Worm (Caenorhabditis elegans) whole organism, L1 larva: Measurements from ENCODE around the gene srsx-33.
"Not testable (repeated sequence)": the region's sequence is repeated elsewhere in the genome, so short reads cannot be mapped to it uniquely, and the experiment has no call there.

Source experiments
- F16B12.6 ChIP-seq: fragments of 150-350 bp; optimal IDR thresholded peaks from 2 replicates; lab custom pipeline; 2014; ENCODE audit warnings: missing biosample characterization, missing genetic modification characterization
- aly-2 ChIP-seq: fragments of 150-350 bp; optimal IDR thresholded peaks from 2 replicates; lab custom pipeline; 2014; ENCODE audit warnings: missing biosample characterization, missing genetic modification characterization
- blmp-1 ChIP-seq: fragments of 150-350 bp; optimal IDR thresholded peaks from 2 replicates; lab custom pipeline; 2014; ENCODE audit warnings: missing biosample characterization, missing genetic modification characterization
- ceh-8 ChIP-seq: fragments of 200-800 bp; sonication (Bioruptor generic); optimal IDR thresholded peaks from 2 replicates; lab custom pipeline; 2018; ENCODE audit warnings: mild to moderate bottlenecking, missing genetic modification characterization, moderate library complexity, missing compliant biosample characterization
- ceh-82 ChIP-seq, 3 experiments: fragments of 150-350 bp in 1 of 3; sonication (generic microtip) in 2 of 3; optimal IDR thresholded peaks; 2 replicates each; lab custom pipeline; 2014 to 2017; ENCODE audit warnings: missing biosample characterization in 3 of 3, missing genetic modification characterization in 3 of 3
- ceh-90 ChIP-seq: sonication (generic microtip); optimal IDR thresholded peaks from 2 replicates; lab custom pipeline; 2016; ENCODE audit warnings: missing genetic modification characterization, missing compliant biosample characterization
- dpl-1 ChIP-seq, 3 experiments: fragments of 150-350 bp in 2 of 3; sonication (generic microtip) in 1 of 3; optimal IDR thresholded peaks; 2 replicates each; lab custom pipeline; 2014 to 2017; ENCODE audit warnings: missing biosample characterization in 3 of 3, missing genetic modification characterization in 3 of 3, missing genetic modification reagents in 3 of 3
- efl-1 ChIP-seq, 4 experiments: fragments of 150-350 bp; optimal IDR thresholded peaks in 3 of 4; peaks in 1 of 4; 1 replicate in 1 of 4; 2 replicates in 3 of 4; lab custom pipeline; 2014; ENCODE audit warnings: missing biosample characterization in 2 of 4, missing genetic modification characterization in 2 of 4, missing genetic modification reagents in 2 of 4
- egl-13 ChIP-seq: sonication (generic microtip); optimal IDR thresholded peaks from 2 replicates; lab custom pipeline; 2016; ENCODE audit warnings: missing genotype, missing genetic modification reagents, missing genetic modification characterization, missing compliant biosample characterization
- elt-3 ChIP-seq, 6 experiments: fragments of 150-350 bp in 1 of 6; sonication (generic microtip); optimal IDR thresholded peaks; 2 replicates each; lab custom pipeline; 2017 to 2018; ENCODE audit warnings: missing biosample characterization in 6 of 6, missing genetic modification characterization in 6 of 6, inconsistent platforms in 1 of 6
- fkh-10 ChIP-seq: sonication (generic microtip); optimal IDR thresholded peaks from 2 replicates; lab custom pipeline; 2017; ENCODE audit warnings: missing biosample characterization, missing genetic modification reagents, missing genetic modification characterization
- fkh-4 ChIP-seq: sonication (generic microtip); optimal IDR thresholded peaks from 2 replicates; lab custom pipeline; 2016; ENCODE audit warnings: missing compliant biosample characterization, missing genetic modification characterization, borderline replicate concordance
- grh-1 ChIP-seq: fragments of 200-800 bp; sonication (Bioruptor generic); IDR thresholded peaks from 2 replicates; pipeline ENCODE4 v1.3.6; 2022; ENCODE audit warnings: missing genetic modification reagents, missing genetic modification characterization, missing compliant biosample characterization
- irx-1 ChIP-seq: sonication (generic microtip); optimal IDR thresholded peaks from 2 replicates; lab custom pipeline; 2016; ENCODE audit warnings: missing genetic modification characterization, missing compliant biosample characterization
- lin-14 ChIP-seq: fragments of 200-800 bp; sonication (Bioruptor generic); optimal IDR thresholded peaks from 2 replicates; lab custom pipeline; 2018; ENCODE audit warnings: mild to moderate bottlenecking, missing genetic modification characterization, moderate library complexity, missing compliant biosample characterization
- lin-15B ChIP-seq: fragments of 150-350 bp; sonication (generic microtip); optimal IDR thresholded peaks from 3 replicates; lab custom pipeline; 2014; ENCODE audit warnings: missing biosample characterization, missing genetic modification characterization
- lir-3 ChIP-seq: sonication (generic microtip); optimal IDR thresholded peaks from 2 replicates; lab custom pipeline; 2016; ENCODE audit warnings: mild to moderate bottlenecking, missing genetic modification characterization, moderate library complexity, missing compliant biosample characterization; ENCODE audit not compliant: poor library complexity
- lsy-2 ChIP-seq, 2 experiments: fragments of 150-350 bp; optimal IDR thresholded peaks; 2 replicates each; lab custom pipeline; 2014; ENCODE audit warnings: missing biosample characterization in 2 of 2, missing genetic modification characterization in 2 of 2
- mep-1 ChIP-seq: fragments of 150-350 bp; optimal IDR thresholded peaks from 2 replicates; lab custom pipeline; 2014; ENCODE audit warnings: missing biosample characterization, missing genetic modification characterization
- nhr-20 ChIP-seq: sonication (generic microtip); optimal IDR thresholded peaks from 2 replicates; lab custom pipeline; 2016; ENCODE audit warnings: mild to moderate bottlenecking, missing genetic modification characterization, missing compliant biosample characterization
- nhr-237 ChIP-seq: fragments of 150-350 bp; optimal IDR thresholded peaks from 2 replicates; lab custom pipeline; 2014; ENCODE audit warnings: missing biosample characterization, missing genetic modification characterization
- nhr-47 ChIP-seq: sonication (generic microtip); optimal IDR thresholded peaks from 2 replicates; lab custom pipeline; 2016; ENCODE audit warnings: mild to moderate bottlenecking, missing genetic modification characterization, moderate library complexity, missing compliant biosample characterization
- nhr-85 ChIP-seq: sonication (generic microtip); peaks from one replicate; lab custom pipeline; 2016; ENCODE audit warnings: missing genetic modification characterization, inconsistent platforms, missing compliant biosample characterization
- pag-3 ChIP-seq: sonication (generic microtip); optimal IDR thresholded peaks from 2 replicates; lab custom pipeline; 2017; ENCODE audit warnings: missing genetic modification characterization, mild to moderate bottlenecking, missing compliant biosample characterization, antibody characterized with exemption, borderline replicate concordance; ENCODE audit not compliant: insufficient read depth
- rnt-1 ChIP-seq: sonication (generic microtip); optimal IDR thresholded peaks from 2 replicates; lab custom pipeline; 2016; ENCODE audit warnings: mild to moderate bottlenecking, missing genetic modification characterization, moderate library complexity, missing compliant biosample characterization
- snpc-4 ChIP-seq: fragments of 150-350 bp; optimal IDR thresholded peaks from 2 replicates; lab custom pipeline; 2014; ENCODE audit warnings: missing biosample characterization, missing genetic modification characterization
- snu-23 ChIP-seq: sonication (generic microtip); optimal IDR thresholded peaks from 2 replicates; lab custom pipeline; 2016; ENCODE audit warnings: missing genetic modification characterization, missing compliant biosample characterization
- unc-130 ChIP-seq: fragments of 150-350 bp; optimal IDR thresholded peaks from 2 replicates; lab custom pipeline; 2017; ENCODE audit warnings: missing biosample characterization, missing genetic modification characterization, inconsistent platforms
- unc-30 ChIP-seq: sonication (generic microtip); optimal IDR thresholded peaks from 2 replicates; lab custom pipeline; 2017; ENCODE audit warnings: missing biosample characterization, missing genetic modification characterization
- unc-98 ChIP-seq: fragments of 200-800 bp; sonication (Bioruptor generic); IDR thresholded peaks from 2 replicates; pipeline ENCODE4 v1.3.6; 2022; ENCODE audit warnings: missing genetic modification characterization, missing compliant biosample characterization
- vab-15 ChIP-seq: sonication (generic microtip); optimal IDR thresholded peaks from 2 replicates; lab custom pipeline; 2017; ENCODE audit warnings: missing genotype, mild to moderate bottlenecking, missing genetic modification characterization, missing compliant biosample characterization
- xbp-1 ChIP-seq: sonication (generic microtip); optimal IDR thresholded peaks from 2 replicates; lab custom pipeline; 2016; ENCODE audit warnings: missing genetic modification characterization, missing compliant biosample characterization
- zag-1 ChIP-seq: fragments of 150-350 bp; optimal IDR thresholded peaks from 2 replicates; lab custom pipeline; 2014; ENCODE audit warnings: missing biosample characterization, missing genetic modification characterization
- ztf-11 ChIP-seq, 2 experiments: sonication (generic microtip); optimal IDR thresholded peaks; 2 replicates each; lab custom pipeline; 2016 to 2017; ENCODE audit warnings: missing genetic modification characterization in 2 of 2, missing biosample characterization in 1 of 2, missing compliant biosample characterization in 1 of 2

srsx-33 gene

ce11 chrV:11290888-11291287 lies 38.6 kb upstream of the srsx-33 start, which contains the start of gene C03E10.1:
C03E10.1 (plus strand) TSS chrV:11291188.
- TF ChIP-seq ztf-11 (tag; optimal IDR thresholded peaks at IDR 0.05; lab: Kevin White, UChicago) = no peak

ce11 chrV:11286114-11286513 lies 33.8 kb upstream of the srsx-33 start, which contains the start of gene C03E10.3:
C03E10.3 (plus strand) TSS chrV:11286414.
- not testable (repeated sequence) for TF ChIP-seq efl-1 (optimal IDR thresholded peaks at IDR 0.05; lab: Kevin White, UChicago)
- peak in 1 of 2 experiments; percentile 40 for TF ChIP-seq efl-1 (GFP tag; optimal IDR thresholded peaks at IDR 0.05 in 1 of 2; lab: Kevin White, UChicago)

- no peak for TF ChIP-seq efl-1 (optimal IDR thresholded peaks at IDR 0.05; lab: Kevin White, UChicago)
- TF ChIP-seq efl-1 (GFP tag; optimal IDR thresholded peaks at IDR 0.05 in 1 of 2; lab: Kevin White, UChicago) = no peak
- no peak for TF ChIP-seq xbp-1 (tag; lab: Kevin White, UChicago)
- no peak for TF ChIP-seq mep-1 (tag; lab: Kevin White, UChicago)
- TF ChIP-seq pag-3 (tag; lab: Kevin White, UChicago) = no peak
- no peak for TF ChIP-seq ztf-11 (tag; optimal IDR thresholded peaks at IDR 0.05; lab: Kevin White, UChicago)
- no peak for TF ChIP-seq unc-98 (GFP tag; lab: Robert Waterston, UW)
These were observed 29.9 kb upstream of the srsx-33 start, which contains the start of gene gly-20 for ce11 chrV:11282272-11282671. gly-20 (plus strand) TSS chrV:11282572.

ce11 chrV:11281414-11282209 lies 29.3 kb upstream of the srsx-33 start:
- no peak for TF ChIP-seq grh-1
- TF ChIP-seq irx-1 (tag; lab: Kevin White, UChicago) = peak; percentile 21
- no peak for TF ChIP-seq aly-2 (tag; lab: Kevin White, UChicago)
- TF ChIP-seq snu-23 (GFP tag; lab: Kevin White, UChicago) = peak; percentile 46
- TF ChIP-seq vab-15 (tag; lab: Kevin White, UChicago) = no peak
- TF ChIP-seq F16B12.6 = no peak
- TF ChIP-seq rnt-1 (tag; lab: Kevin White, UChicago) = peak; percentile 16
- peak; percentile 5 for TF ChIP-seq unc-130 (tag; lab: Kevin White, UChicago)
- TF ChIP-seq nhr-85 (tag; lab: Kevin White, UChicago) = peak; percentile 37
- peak; percentile 3 to 19 for TF ChIP-seq efl-1 (optimal IDR thresholded peaks at IDR 0.05; lab: Kevin White, UChicago)
- no peak for TF ChIP-seq efl-1 (GFP tag; optimal IDR thresholded peaks at IDR 0.05 in 1 of 2; lab: Kevin White, UChicago)
- TF ChIP-seq zag-1 = no peak
- TF ChIP-seq lin-15B (tag; lab: Kevin White, UChicago) = no peak
- TF ChIP-seq nhr-20 (tag; lab: Kevin White, UChicago) = peak; percentile 62
- peak in 1 of 3 experiments; percentile 9 for TF ChIP-seq dpl-1 (GFP tag; optimal IDR thresholded peaks at IDR 0.05; lab: Kevin White, UChicago)
- peak in 1 of 3 experiments; percentile 8 for TF ChIP-seq ceh-82 (tag; optimal IDR thresholded peaks at IDR 0.05; lab: Kevin White, UChicago)
- peak; percentile 78 for TF ChIP-seq lin-14 (GFP tag; lab: Kevin White, UChicago)
- TF ChIP-seq egl-13 (tag; lab: Kevin White, UChicago) = no peak
- TF ChIP-seq ceh-8 = no peak
- no peak for TF ChIP-seq xbp-1 (tag; lab: Kevin White, UChicago)
- no peak for TF ChIP-seq lir-3 (tag; lab: Kevin White, UChicago)
- TF ChIP-seq nhr-237 = no peak
- TF ChIP-seq snpc-4 = no peak
- peak; percentile 97 for TF ChIP-seq blmp-1 (tag; lab: Kevin White, UChicago)
- TF ChIP-seq ztf-11 (tag; optimal IDR thresholded peaks at IDR 0.05; lab: Kevin White, UChicago) = no peak
- TF ChIP-seq fkh-4 = no peak
- no peak for TF ChIP-seq unc-30 (tag; lab: Kevin White, UChicago)
- peak; percentile 66 for TF ChIP-seq mep-1 (tag; lab: Kevin White, UChicago)
- no peak for TF ChIP-seq ceh-90 (tag; lab: Kevin White, UChicago)
- peak in 1 of 6 experiments; percentile 27 for TF ChIP-seq elt-3 (tag; optimal IDR thresholded peaks at IDR 0.05; lab: Kevin White, UChicago)
- no peak for TF ChIP-seq fkh-10 (GFP tag; lab: Kevin White, UChicago)
- peak in 1 of 2 experiments; percentile 11 for TF ChIP-seq lsy-2 (tag; optimal IDR thresholded peaks at IDR 0.05; lab: Kevin White, UChicago)
- no peak for TF ChIP-seq nhr-47
- TF ChIP-seq, all 84 proteins: peak for 14
